Fruit fly (Drosophila melanogaster) whole organism, prepupa: ENCODE data around the gene CG42514.

Experiments used
- CG34406 ChIP-seq: fragments of 200-800 bp; sonication (Bioruptor generic); optimal IDR thresholded peaks from 3 replicates; lab custom pipeline; 2016; ENCODE audit warnings: missing biosample characterization, missing genetic modification characterization
- CG3919 ChIP-seq: fragments of 200-800 bp; sonication (Bioruptor generic); optimal IDR thresholded peaks from 3 replicates; lab custom pipeline; 2016; ENCODE audit warnings: missing biosample characterization, missing genetic modification characterization
- acj6 ChIP-seq: fragments of 200-800 bp; sonication (Bioruptor generic); optimal IDR thresholded peaks from 3 replicates; lab custom pipeline; 2016; ENCODE audit warnings: missing biosample characterization, missing genetic modification characterization
- dsx ChIP-seq: fragments of 200-800 bp; optimal IDR thresholded peaks from 3 replicates; lab custom pipeline; 2019; ENCODE audit warnings: missing biosample characterization, mild to moderate bottlenecking, missing genetic modification characterization, moderate library complexity; ENCODE audit not compliant: poor library complexity, severe bottlenecking
- esn ChIP-seq: fragments of 200-800 bp; sonication (Bioruptor generic); optimal IDR thresholded peaks from 2 replicates; lab custom pipeline; 2016; ENCODE audit warnings: missing biosample characterization, mild to moderate bottlenecking, missing genetic modification characterization, moderate library complexity

- TF ChIP-seq acj6 (no peak), dsx (GFP tag; lab: Kevin White, UChicago) (no peak), CG34406 (no peak), CG3919 (GFP tag; lab: Kevin White, UChicago) (no peak), esn (GFP tag; lab: Kevin White, UChicago) (no peak)
Observed at dm6 chr3L:16497198-16497701, 1.2 kb upstream of the CG42514 start, which contains the start of gene st.
